Fruit fly (Drosophila melanogaster) whole organism, embryonic: ENCODE measurements around the gene Myo31DF.

Experiments
- ATbp ChIP-seq: fragments of 200-800 bp; sonication (Bioruptor generic); optimal IDR thresholded peaks from 2 replicates; lab custom pipeline; 2017; ENCODE audit warnings: missing biosample characterization, mild to moderate bottlenecking, missing genetic modification characterization, missing genetic modification reagents
- Ada2b ChIP-seq: fragments of 200-800 bp; sonication (Bioruptor generic); IDR thresholded peaks from 2 replicates; pipeline ENCODE4 v1.3.6; 2022; ENCODE audit warnings: missing biosample characterization, missing genetic modification characterization
- B-H2 ChIP-seq: fragments of 200-800 bp; sonication (Bioruptor generic); optimal IDR thresholded peaks from 2 replicates; lab custom pipeline; 2018; ENCODE audit warnings: missing biosample characterization, mild to moderate bottlenecking, missing genetic modification characterization
- C15 ChIP-seq: fragments of 200-800 bp; sonication (Bioruptor generic); IDR thresholded peaks from 3 replicates; pipeline ENCODE4 v1.3.6; 2022; ENCODE audit warnings: missing biosample characterization, missing genetic modification characterization
- CG1024 ChIP-seq: fragments of 200-800 bp; sonication (Bioruptor generic); IDR thresholded peaks from 2 replicates; pipeline ENCODE4 v1.3.6; 2022; ENCODE audit warnings: missing biosample characterization, missing genetic modification characterization
- CG10654 ChIP-seq: fragments of 200-800 bp; sonication (Bioruptor generic); optimal IDR thresholded peaks from 2 replicates; lab custom pipeline; 2016; ENCODE audit warnings: missing biosample characterization, missing genetic modification characterization
- CG11696 ChIP-seq: fragments of 200-800 bp; sonication (Bioruptor generic); IDR thresholded peaks from 2 replicates; pipeline ENCODE4 v1.3.6; 2022; ENCODE audit warnings: missing biosample characterization, missing genetic modification characterization
- CG12236 ChIP-seq: fragments of 200-800 bp; sonication (Bioruptor generic); optimal IDR thresholded peaks from 2 replicates; lab custom pipeline; 2016; ENCODE audit warnings: missing biosample characterization, missing genetic modification characterization
- CG13287 ChIP-seq: fragments of 200-800 bp; sonication (Bioruptor generic); IDR thresholded peaks from 2 replicates; pipeline ENCODE4 v1.3.6; 2022; ENCODE audit warnings: missing biosample characterization, missing genetic modification characterization; ENCODE audit not compliant: partially characterized antibody
- CG13775 ChIP-seq: fragments of 200-800 bp; sonication (Bioruptor generic); optimal IDR thresholded peaks from 3 replicates; lab custom pipeline; 2017; ENCODE audit warnings: missing biosample characterization, mild to moderate bottlenecking, missing genetic modification characterization
- CG15269 ChIP-seq: fragments of 200-800 bp; sonication (Bioruptor generic); optimal IDR thresholded peaks from 2 replicates; lab custom pipeline; 2018; ENCODE audit warnings: missing biosample characterization, mild to moderate bottlenecking, missing genetic modification characterization, moderate library complexity
- CG15514 ChIP-seq: fragments of 200-800 bp; sonication (Bioruptor generic); optimal IDR thresholded peaks from 3 replicates; lab custom pipeline; 2017; ENCODE audit warnings: missing biosample characterization, missing genetic modification characterization, mild to moderate bottlenecking, moderate library complexity, missing genetic modification reagents
- CG1602 ChIP-seq: fragments of 200-800 bp; sonication (Bioruptor generic); optimal IDR thresholded peaks from 3 replicates; lab custom pipeline; 2016; ENCODE audit warnings: missing biosample characterization, missing genetic modification characterization
- CG17186 ChIP-seq: fragments of 200-800 bp; sonication (Bioruptor generic); optimal IDR thresholded peaks from 3 replicates; lab custom pipeline; 2017; ENCODE audit warnings: missing biosample characterization, missing genetic modification reagents, missing genetic modification characterization
- CG17328 ChIP-seq: fragments of 200-800 bp; sonication (Bioruptor generic); IDR thresholded peaks from 2 replicates; pipeline ENCODE4 v1.3.6; 2022; ENCODE audit warnings: missing biosample characterization, missing genetic modification characterization
- CG2199 ChIP-seq: fragments of 200-800 bp; sonication (Bioruptor generic); IDR thresholded peaks from 3 replicates; pipeline ENCODE4 v1.3.6; 2022; ENCODE audit warnings: missing biosample characterization, missing genetic modification characterization
- CG30020 ChIP-seq: fragments of 200-800 bp; optimal IDR thresholded peaks from 2 replicates; lab custom pipeline; 2019; ENCODE audit warnings: missing biosample characterization, mild to moderate bottlenecking, missing genetic modification characterization, moderate library complexity
- CG30431 ChIP-seq: fragments of 200-800 bp; sonication (Bioruptor generic); optimal IDR thresholded peaks from 2 replicates; lab custom pipeline; 2017; ENCODE audit warnings: missing biosample characterization, missing genetic modification characterization
- CG3847 ChIP-seq: fragments of 200-800 bp; sonication (Bioruptor generic); IDR thresholded peaks from 2 replicates; pipeline ENCODE4 v1.3.6; 2022; ENCODE audit warnings: missing biosample characterization, missing genetic modification characterization
- CG43689 ChIP-seq: fragments of 200-800 bp; sonication (Bioruptor generic); IDR thresholded peaks from 2 replicates; pipeline ENCODE4 v1.3.6; 2022; ENCODE audit warnings: missing biosample characterization, missing genetic modification characterization
- CG4404 ChIP-seq: fragments of 200-800 bp; sonication (Bioruptor generic); IDR thresholded peaks from 2 replicates; pipeline ENCODE4 v1.3.6; 2022; ENCODE audit warnings: missing biosample characterization, missing genetic modification characterization
- CG8478 ChIP-seq: fragments of >200 bp; optimal IDR thresholded peaks from 2 replicates; lab custom pipeline; 2018
- CG9727 ChIP-seq: fragments of 200-800 bp; sonication (Bioruptor generic); optimal IDR thresholded peaks from 3 replicates; lab custom pipeline; 2017; ENCODE audit warnings: missing biosample characterization, mild to moderate bottlenecking, missing genetic modification characterization
- CTCF ChIP-seq: fragments of 200-800 bp; sonication (Bioruptor generic); optimal IDR thresholded peaks from 2 replicates; lab custom pipeline; 2017; ENCODE audit warnings: missing biosample characterization, mild to moderate bottlenecking, missing genetic modification characterization, moderate library complexity
- Dbx ChIP-seq: fragments of 200-800 bp; sonication (Bioruptor generic); IDR thresholded peaks from 3 replicates; pipeline ENCODE4 v1.3.6; 2022; ENCODE audit warnings: missing biosample characterization, missing genetic modification characterization
- Doc2 ChIP-seq: fragments of 200-800 bp; sonication (Bioruptor generic); IDR thresholded peaks from 2 replicates; pipeline ENCODE4 v1.3.6; 2022; ENCODE audit warnings: missing biosample characterization, missing genetic modification characterization
- HLH4C ChIP-seq: fragments of 200-800 bp; sonication (Bioruptor generic); IDR thresholded peaks from 3 replicates; pipeline ENCODE4 v1.3.6; 2022; ENCODE audit warnings: missing biosample characterization, missing genetic modification characterization; ENCODE audit not compliant: partially characterized antibody
- HLH54F ChIP-seq: fragments of 200-800 bp; sonication (Bioruptor generic); optimal IDR thresholded peaks from 3 replicates; lab custom pipeline; 2016; ENCODE audit warnings: missing biosample characterization, missing genetic modification characterization
- Hsf ChIP-seq: fragments of 200-800 bp; sonication (Bioruptor generic); optimal IDR thresholded peaks from 3 replicates; lab custom pipeline; 2016; ENCODE audit warnings: missing biosample characterization, missing genetic modification characterization
- NfI ChIP-seq: fragments of 200-800 bp; sonication (Bioruptor generic); optimal IDR thresholded peaks from 3 replicates; lab custom pipeline; 2018; ENCODE audit warnings: missing biosample characterization, mild to moderate bottlenecking, missing genetic modification characterization, moderate library complexity
- Ptx1 ChIP-seq: fragments of 200-800 bp; sonication (Bioruptor generic); IDR thresholded peaks from 2 replicates; pipeline ENCODE4 v1.3.6; 2022; ENCODE audit warnings: missing biosample characterization, missing genetic modification characterization
- Taf1 ChIP-seq: fragments of 200-800 bp; sonication (Bioruptor generic); IDR thresholded peaks from 2 replicates; pipeline ENCODE4 v1.3.6; 2022; ENCODE audit warnings: missing biosample characterization, missing genetic modification characterization
- amos ChIP-seq: fragments of 200-800 bp; sonication (Bioruptor generic); IDR thresholded peaks from 2 replicates; pipeline ENCODE4 v1.3.6; 2022; ENCODE audit warnings: missing biosample characterization, missing genetic modification characterization; ENCODE audit not compliant: partially characterized antibody
- bcd ChIP-seq: fragments of 200-800 bp; sonication (Bioruptor generic); optimal IDR thresholded peaks from 2 replicates; lab custom pipeline; 2017; ENCODE audit warnings: missing biosample characterization, mild to moderate bottlenecking, missing genetic modification characterization
- btn ChIP-seq: fragments of 200-800 bp; sonication (Bioruptor generic); optimal IDR thresholded peaks from 2 replicates; lab custom pipeline; 2016; ENCODE audit warnings: missing biosample characterization, missing genetic modification characterization
- cas ChIP-seq: fragments of 200-800 bp; sonication (Bioruptor generic); IDR thresholded peaks from 2 replicates; pipeline ENCODE4 v1.3.6; 2022; ENCODE audit warnings: missing biosample characterization, missing genetic modification characterization
- dmrt99B ChIP-seq: fragments of 200-800 bp; sonication (Bioruptor generic); optimal IDR thresholded peaks from 2 replicates; lab custom pipeline; 2018; ENCODE audit warnings: missing biosample characterization, mild to moderate bottlenecking, missing genetic modification characterization, moderate library complexity
- ems ChIP-seq: fragments of 200-800 bp; sonication (Bioruptor generic); optimal IDR thresholded peaks from 3 replicates; lab custom pipeline; 2016; ENCODE audit warnings: missing biosample characterization, missing genetic modification characterization
- ftz-f1 ChIP-seq: fragments of 200-800 bp; sonication (Bioruptor generic); optimal IDR thresholded peaks from 2 replicates; lab custom pipeline; 2016; ENCODE audit warnings: missing biosample characterization, missing genetic modification characterization
- gce ChIP-seq: fragments of 200-800 bp; sonication (Bioruptor generic); IDR thresholded peaks from 3 replicates; pipeline ENCODE4 v1.3.6; 2022; ENCODE audit warnings: missing biosample characterization, missing genetic modification characterization
- ken ChIP-seq: fragments of 200-800 bp; sonication (Bioruptor generic); IDR thresholded peaks from 3 replicates; pipeline ENCODE4 v1.3.6; 2022; ENCODE audit warnings: missing biosample characterization, missing genetic modification characterization
- nerfin-1 ChIP-seq: fragments of 200-800 bp; sonication (Bioruptor generic); optimal IDR thresholded peaks from 3 replicates; lab custom pipeline; 2019; ENCODE audit warnings: missing biosample characterization, mild to moderate bottlenecking, missing genetic modification characterization, moderate library complexity
- odd ChIP-seq: fragments of 200-800 bp; sonication (Bioruptor generic); optimal IDR thresholded peaks from 2 replicates; lab custom pipeline; 2017; ENCODE audit warnings: missing biosample characterization, mild to moderate bottlenecking, missing genetic modification characterization
- pb ChIP-seq: fragments of 200-800 bp; sonication (Bioruptor generic); optimal IDR thresholded peaks from 3 replicates; lab custom pipeline; 2016; ENCODE audit warnings: missing biosample characterization, missing genetic modification characterization
- peb ChIP-seq: fragments of 200-800 bp; sonication (Bioruptor generic); IDR thresholded peaks from 2 replicates; pipeline ENCODE4 v1.3.6; 2022; ENCODE audit warnings: missing biosample characterization, missing genetic modification characterization
- ranshi ChIP-seq: fragments of 200-800 bp; sonication (Bioruptor generic); IDR thresholded peaks from 2 replicates; pipeline ENCODE4 v1.3.6; 2022; ENCODE audit warnings: missing biosample characterization, missing genetic modification characterization
- sens ChIP-seq: fragments of 200-800 bp; sonication (Bioruptor generic); peaks from one replicate; lab custom pipeline; 2016; ENCODE audit warnings: missing biosample characterization, missing genetic modification characterization
- sna ChIP-seq: fragments of 200-800 bp; sonication (Bioruptor generic); IDR thresholded peaks from 2 replicates; pipeline ENCODE4 v1.3.6; 2022; ENCODE audit warnings: missing biosample characterization, missing genetic modification characterization; ENCODE audit not compliant: partially characterized antibody
- tap ChIP-seq: fragments of 200-800 bp; optimal IDR thresholded peaks from 3 replicates; lab custom pipeline; 2019; ENCODE audit warnings: missing biosample characterization, mild to moderate bottlenecking, missing genetic modification characterization, moderate library complexity
- tup ChIP-seq: fragments of 200-800 bp; sonication (Bioruptor generic); optimal IDR thresholded peaks from 2 replicates; lab custom pipeline; 2016; ENCODE audit warnings: missing biosample characterization, mild to moderate bottlenecking, missing genetic modification characterization, moderate library complexity
- vfl ChIP-seq: fragments of 200-800 bp; sonication (Bioruptor generic); optimal IDR thresholded peaks from 2 replicates; lab custom pipeline; 2016; ENCODE audit warnings: missing biosample characterization, missing genetic modification characterization
- zen ChIP-seq: fragments of 200-800 bp; sonication (Bioruptor generic); optimal IDR thresholded peaks from 3 replicates; lab custom pipeline; 2018; ENCODE audit warnings: missing biosample characterization, mild to moderate bottlenecking, missing genetic modification characterization, moderate library complexity
- zen2 ChIP-seq: fragments of 200-800 bp; sonication (Bioruptor generic); IDR thresholded peaks from 3 replicates; pipeline ENCODE4 v1.3.6; 2022; ENCODE audit warnings: missing biosample characterization, missing genetic modification characterization; ENCODE audit not compliant: partially characterized antibody

Gene Myo31DF

dm6 chr2L:10466865-10467270 is 39.7 kb downstream of the Myo31DF start (continued):
- no peak for TF ChIP-seq C15 (GFP tag; lab: Robert Waterston, UW)
- TF ChIP-seq HLH4C (GFP tag; lab: Robert Waterston, UW): peak; percentile 52; the same call in 1 of the 3 replicates
- TF ChIP-seq btn (GFP tag; lab: Kevin White, UChicago): peak; percentile 44
- peak; percentile 58; the same call in 1 of the 2 replicates for TF ChIP-seq CG4404 (GFP tag; lab: Robert Waterston, UW)
- TF ChIP-seq CG13287 (GFP tag; lab: Robert Waterston, UW): no peak
- TF ChIP-seq ems (GFP tag; lab: Kevin White, UChicago): peak; percentile 36
- peak; percentile 72 for TF ChIP-seq CG9727 (GFP tag; lab: Kevin White, UChicago)
- no peak for TF ChIP-seq CG30020 (tag; lab: Kevin White, UChicago)
- peak; percentile 45 for TF ChIP-seq ATbp (GFP tag; lab: Kevin White, UChicago)
- TF ChIP-seq zen (tag; lab: Kevin White, UChicago): peak; percentile 16
- no peak for TF ChIP-seq CG15269 (tag; lab: Kevin White, UChicago)
- no peak for TF ChIP-seq CG11696 (GFP tag; lab: Robert Waterston, UW)
- peak; percentile 36 for TF ChIP-seq CG15514 (GFP tag; lab: Kevin White, UChicago)
- no peak for TF ChIP-seq gce
- TF ChIP-seq ken (GFP tag; lab: Robert Waterston, UW): no peak
- peak; percentile 80 for TF ChIP-seq dmrt99B (tag; lab: Kevin White, UChicago)
- TF ChIP-seq Dbx (GFP tag; lab: Robert Waterston, UW): no peak
- TF ChIP-seq B-H2 (GFP tag; lab: Kevin White, UChicago): no peak
- no peak for TF ChIP-seq tup
- no peak for TF ChIP-seq CG17186 (GFP tag; lab: Kevin White, UChicago)
- TF ChIP-seq Hsf (GFP tag; lab: Kevin White, UChicago): peak; percentile 57
- TF ChIP-seq CG10654 (GFP tag; lab: Kevin White, UChicago): peak; percentile 49
- TF ChIP-seq CG30431: peak; percentile 35
- TF ChIP-seq amos (GFP tag; lab: Robert Waterston, UW): no peak
- no peak for TF ChIP-seq vfl (GFP tag; lab: Kevin White, UChicago)
- TF ChIP-seq pb (GFP tag; lab: Kevin White, UChicago): peak; percentile 1
- TF ChIP-seq sna (GFP tag; lab: Robert Waterston, UW): no peak
- peak; percentile 50 for TF ChIP-seq nerfin-1
- peak; percentile 78 for TF ChIP-seq bcd
- TF ChIP-seq ranshi (GFP tag; lab: Robert Waterston, UW): 0 out of 2 replicates have a peak, but pooled peaks have one; percentile 20
- TF ChIP-seq CG2199 (GFP tag; lab: Robert Waterston, UW): 0 out of 3 replicates have a peak, but pooled peaks have one; percentile 30
- no peak for TF ChIP-seq cas
- no peak for TF ChIP-seq ftz-f1 (GFP tag; lab: Kevin White, UChicago)
- TF ChIP-seq CG1602 (GFP tag; lab: Kevin White, UChicago): peak; percentile 61
- peak; percentile 62 for TF ChIP-seq CG13775 (GFP tag; lab: Kevin White, UChicago)
- TF ChIP-seq CG43689 (GFP tag; lab: Robert Waterston, UW): no peak
- peak; percentile 76 for TF ChIP-seq Ptx1 (GFP tag; lab: Robert Waterston, UW)
- TF ChIP-seq Doc2 (GFP tag; lab: Robert Waterston, UW): no peak
- TF ChIP-seq CTCF: peak; percentile 17
- TF ChIP-seq CG8478 (lab: Kevin White, UChicago): no peak
- no peak for TF ChIP-seq CG12236 (GFP tag; lab: Kevin White, UChicago)
- TF ChIP-seq peb: no peak
- no peak for TF ChIP-seq NfI (GFP tag; lab: Kevin White, UChicago)
- peak; percentile 46 for TF ChIP-seq tap
- TF ChIP-seq sens (GFP tag; lab: Kevin White, UChicago): peak; percentile 93
- TF ChIP-seq odd: peak; percentile 41
- TF ChIP-seq CG1024 (GFP tag; lab: Robert Waterston, UW): no peak
- TF ChIP-seq Ada2b (GFP tag; lab: Robert Waterston, UW): no peak
- no peak for TF ChIP-seq HLH54F (GFP tag; lab: Kevin White, UChicago)
- no peak for TF ChIP-seq CG17328 (GFP tag; lab: Robert Waterston, UW)
- no peak for TF ChIP-seq zen2 (GFP tag; lab: Robert Waterston, UW)
- no peak for TF ChIP-seq Taf1 (GFP tag; lab: Robert Waterston, UW)
- TF ChIP-seq CG3847 (GFP tag; lab: Robert Waterston, UW): 0 out of 2 replicates have a peak, but pooled peaks have one; percentile 26
